Worm (Caenorhabditis elegans) whole organism, L1 larva: ENCODE data around the gene F43B10.1.
A peak's percentile ranks its signal among the peaks of the same experiment; 100 is the strongest.

ENCODE experiments used
- efl-1 ChIP-seq, 4 experiments: fragments of 150-350 bp; optimal IDR thresholded peaks in 3 of 4; peaks in 1 of 4; 1 replicate in 1 of 4; 2 replicates in 3 of 4; lab custom pipeline; 2014; ENCODE audit warnings: missing biosample characterization in 2 of 4, missing genetic modification characterization in 2 of 4, missing genetic modification reagents in 2 of 4
- fos-1 ChIP-seq: fragments of 150-350 bp; optimal IDR thresholded peaks from 2 replicates; lab custom pipeline; 2014; ENCODE audit warnings: missing biosample characterization, missing genetic modification characterization
- hlh-4 ChIP-seq: sonication (generic microtip); optimal IDR thresholded peaks from 2 replicates; lab custom pipeline; 2016; ENCODE audit warnings: mild to moderate bottlenecking, missing genetic modification characterization, missing compliant biosample characterization
- lin-15B ChIP-seq: fragments of 150-350 bp; sonication (generic microtip); optimal IDR thresholded peaks from 3 replicates; lab custom pipeline; 2014; ENCODE audit warnings: missing biosample characterization, missing genetic modification characterization
- nhr-11 ChIP-seq: fragments of 150-350 bp; optimal IDR thresholded peaks from 2 replicates; lab custom pipeline; 2014; ENCODE audit warnings: missing biosample characterization, missing genetic modification characterization
- nhr-237 ChIP-seq: fragments of 150-350 bp; optimal IDR thresholded peaks from 2 replicates; lab custom pipeline; 2014; ENCODE audit warnings: missing biosample characterization, missing genetic modification characterization
- unc-62 ChIP-seq: fragments of 150-350 bp; optimal IDR thresholded peaks from 2 replicates; lab custom pipeline; 2014; ENCODE audit warnings: missing biosample characterization, missing genetic modification reagents, missing genetic modification characterization

DNA sequence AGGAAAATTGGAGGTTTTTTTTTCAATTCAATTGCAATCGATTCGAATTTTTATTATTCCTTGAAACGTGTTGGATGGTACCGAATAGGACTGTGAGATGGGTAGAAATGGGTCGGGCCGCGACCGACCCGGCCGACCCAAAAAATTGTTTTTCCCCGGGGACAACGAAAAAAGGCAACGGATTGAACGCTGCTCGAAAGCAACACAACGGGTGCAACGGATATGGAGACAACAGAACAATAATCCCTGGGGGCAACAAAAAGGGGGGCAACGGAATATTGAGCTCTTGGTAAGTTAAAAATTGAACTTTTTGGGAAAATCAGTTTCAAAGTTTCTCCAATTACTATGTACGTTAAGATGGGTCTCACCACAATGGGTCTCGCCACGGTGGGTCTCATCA lies 39.4 kb downstream of the F43B10.1 start:
- TF ChIP-seq nhr-11 (tag; lab: Kevin White, UChicago) (no peak), efl-1 (optimal IDR thresholded peaks at IDR 0.05; lab: Kevin White, UChicago) (no peak), efl-1 (GFP tag; optimal IDR thresholded peaks at IDR 0.05 in 1 of 2; lab: Kevin White, UChicago) (peak in 1 of 2 experiments; percentile 52), lin-15B (tag; lab: Kevin White, UChicago) (no peak), unc-62 (GFP tag; lab: Kevin White, UChicago) (no peak), hlh-4 (no peak), fos-1 (tag; lab: Kevin White, UChicago) (no peak), nhr-237 (tag; lab: Kevin White, UChicago) (no peak)
